Worm (Caenorhabditis elegans) whole organism, L4 larva: ENCODE results near the gene nlp-41.
A peak's percentile ranks its signal among the peaks of the same experiment; 100 is the strongest.

Experiments used
- F37D6.2 ChIP-seq: sonication (generic microtip); optimal IDR thresholded peaks from 2 replicates; lab custom pipeline; 2016; ENCODE audit warnings: mild to moderate bottlenecking, missing genetic modification characterization, missing compliant biosample characterization
- R02D3.7 ChIP-seq: fragments of 150-350 bp; sonication (generic microtip); optimal IDR thresholded peaks from 3 replicates; lab custom pipeline; 2014; ENCODE audit warnings: missing biosample characterization, missing genetic modification characterization
- T20F7.1 ChIP-seq: fragments of 200-800 bp; sonication (Bioruptor generic); optimal IDR thresholded peaks from 2 replicates; lab custom pipeline; 2018; ENCODE audit warnings: mild to moderate bottlenecking, missing genetic modification characterization, missing compliant biosample characterization
- Y105C5A.15 ChIP-seq: fragments of 200-800 bp; sonication (Bioruptor generic); IDR thresholded peaks from 2 replicates; pipeline ENCODE4 v1.3.6; 2022; ENCODE audit warnings: missing genetic modification characterization, missing compliant biosample characterization
- Y75B8A.6 ChIP-seq: fragments of 200-800 bp; sonication (Bioruptor generic); IDR thresholded peaks from 2 replicates; pipeline ENCODE4 v1.3.6; 2022; ENCODE audit warnings: missing genetic modification reagents, missing genetic modification characterization, missing compliant biosample characterization
- aha-1 ChIP-seq: fragments of 150-350 bp; peaks from one replicate; lab custom pipeline; 2014; ENCODE audit warnings: missing biosample characterization, missing genetic modification characterization
- ama-1 ChIP-seq: fragments of 150-350 bp; optimal IDR thresholded peaks from 2 replicates; lab custom pipeline; 2014; ENCODE audit warnings: inconsistent platforms, mixed read lengths
- arid-1 ChIP-seq: fragments of 200-800 bp; sonication (Bioruptor generic); conservative IDR thresholded peaks from 2 replicates; pipeline ENCODE4 v1.3.6; 2022; ENCODE audit warnings: missing genetic modification reagents, missing genetic modification characterization, missing compliant biosample characterization
- attf-4 ChIP-seq: sonication (generic microtip); optimal IDR thresholded peaks from 3 replicates; lab custom pipeline; 2017; ENCODE audit warnings: missing biosample characterization, missing genetic modification characterization
- ceh-28 ChIP-seq: fragments of 150-350 bp; optimal IDR thresholded peaks from 2 replicates; lab custom pipeline; 2014; ENCODE audit warnings: missing biosample characterization, missing genetic modification reagents, missing genetic modification characterization
- ceh-62 ChIP-seq: sonication (generic microtip); optimal IDR thresholded peaks from 2 replicates; lab custom pipeline; 2017; ENCODE audit warnings: missing biosample characterization, missing genetic modification characterization
- ctbp-1 ChIP-seq: fragments of 200-800 bp; sonication (Bioruptor generic); IDR thresholded peaks from 2 replicates; pipeline ENCODE4 v1.3.6; 2022; ENCODE audit warnings: missing genetic modification reagents, missing genetic modification characterization, missing compliant biosample characterization
- daf-8 ChIP-seq: fragments of 200-800 bp; sonication (Bioruptor generic); IDR thresholded peaks from 2 replicates; pipeline ENCODE4 v1.3.6; 2022; ENCODE audit warnings: missing genetic modification characterization, missing compliant biosample characterization
- dmd-8 ChIP-seq: fragments of 200-800 bp; sonication (Bioruptor generic); IDR thresholded peaks from 2 replicates; pipeline ENCODE4 v1.3.6; 2022; ENCODE audit warnings: missing genetic modification characterization, missing compliant biosample characterization
- dmd-9 ChIP-seq: fragments of 200-800 bp; sonication (Bioruptor generic); IDR thresholded peaks from 2 replicates; pipeline ENCODE4 v1.3.6; 2022; ENCODE audit warnings: missing genetic modification reagents, missing genetic modification characterization, missing compliant biosample characterization
- duxl-1 ChIP-seq: sonication (generic microtip); optimal IDR thresholded peaks from 2 replicates; lab custom pipeline; 2016; ENCODE audit warnings: mild to moderate bottlenecking, missing genetic modification characterization, moderate library complexity, missing compliant biosample characterization; ENCODE audit not compliant: poor library complexity
- egl-27 ChIP-seq: sonication (generic microtip); optimal IDR thresholded peaks from 3 replicates; lab custom pipeline; 2017; ENCODE audit warnings: missing biosample characterization, missing genetic modification reagents, missing genetic modification characterization
- hlh-11 ChIP-seq: fragments of 200-800 bp; sonication (Bioruptor generic); optimal IDR thresholded peaks from 2 replicates; lab custom pipeline; 2018; ENCODE audit warnings: mild to moderate bottlenecking, missing genetic modification characterization, missing compliant biosample characterization
- hlh-30 ChIP-seq: sonication (generic microtip); optimal IDR thresholded peaks from 2 replicates; lab custom pipeline; 2017; ENCODE audit warnings: antibody characterized with exemption, mild to moderate bottlenecking, missing genetic modification characterization, missing compliant biosample characterization; ENCODE audit not compliant: insufficient read depth
- lin-1 ChIP-seq: fragments of 200-800 bp; sonication (Bioruptor generic); IDR thresholded peaks from 2 replicates; pipeline ENCODE4 v1.3.6; 2022; ENCODE audit warnings: missing genetic modification reagents, missing genetic modification characterization, missing compliant biosample characterization
- lin-13 ChIP-seq: fragments of 150-350 bp; optimal IDR thresholded peaks from 2 replicates; lab custom pipeline; 2014; ENCODE audit warnings: missing biosample characterization, missing genetic modification reagents, missing genetic modification characterization
- lin-29 ChIP-seq: fragments of 200-800 bp; sonication (Bioruptor generic); IDR thresholded peaks from 2 replicates; pipeline ENCODE4 v1.3.6; 2022; ENCODE audit warnings: missing genetic modification reagents, missing genetic modification characterization, missing compliant biosample characterization
- lin-38 ChIP-seq: fragments of 200-800 bp; sonication (Bioruptor generic); IDR thresholded peaks from 2 replicates; pipeline ENCODE4 v1.3.6; 2022; ENCODE audit warnings: missing genetic modification reagents, missing genetic modification characterization, missing compliant biosample characterization
- lsy-2 ChIP-seq, 2 experiments: fragments of 150-350 bp in 1 of 2; sonication (generic microtip) in 1 of 2; optimal IDR thresholded peaks; 2 replicates each; lab custom pipeline; 2014 to 2017; ENCODE audit warnings: missing biosample characterization in 2 of 2, missing genetic modification characterization in 2 of 2
- madf-9 ChIP-seq: fragments of 200-800 bp; sonication (Bioruptor generic); conservative IDR thresholded peaks from 2 replicates; pipeline ENCODE4 v1.3.6; 2022; ENCODE audit warnings: missing genetic modification reagents, missing genetic modification characterization, missing compliant biosample characterization
- mdl-1 ChIP-seq, 2 experiments: fragments of 150-350 bp in 1 of 2; sonication (generic microtip) in 1 of 2; optimal IDR thresholded peaks; 2 replicates each; lab custom pipeline; 2014 to 2017; ENCODE audit warnings: missing biosample characterization in 2 of 2, missing genetic modification characterization in 2 of 2
- mep-1 ChIP-seq: fragments of 150-350 bp; sonication (generic microtip); optimal IDR thresholded peaks from 3 replicates; lab custom pipeline; 2014; ENCODE audit warnings: missing biosample characterization, missing genetic modification characterization
- nhr-102 ChIP-seq: sonication (generic microtip); optimal IDR thresholded peaks from 2 replicates; lab custom pipeline; 2016; ENCODE audit warnings: mild to moderate bottlenecking, missing genetic modification characterization, moderate library complexity, missing compliant biosample characterization
- nhr-111 ChIP-seq: fragments of 200-800 bp; sonication (Bioruptor generic); optimal IDR thresholded peaks from 2 replicates; lab custom pipeline; 2018; ENCODE audit warnings: mild to moderate bottlenecking, missing genetic modification characterization, missing compliant biosample characterization
- nhr-25 ChIP-seq: sonication (generic microtip); optimal IDR thresholded peaks from 2 replicates; lab custom pipeline; 2017; ENCODE audit warnings: missing genetic modification characterization, mild to moderate bottlenecking, missing compliant biosample characterization, antibody characterized with exemption, moderate library complexity, borderline replicate concordance; ENCODE audit not compliant: insufficient read depth
- nhr-28 ChIP-seq: fragments of 150-350 bp; optimal IDR thresholded peaks from 2 replicates; lab custom pipeline; 2014; ENCODE audit warnings: missing biosample characterization, missing genetic modification characterization
- nhr-48 ChIP-seq: sonication (generic microtip); optimal IDR thresholded peaks from 2 replicates; lab custom pipeline; 2016; ENCODE audit warnings: mild to moderate bottlenecking, missing genetic modification characterization, missing compliant biosample characterization
- nhr-6 ChIP-seq: fragments of 150-350 bp; optimal IDR thresholded peaks from 2 replicates; lab custom pipeline; 2014; ENCODE audit warnings: missing biosample characterization, missing genetic modification characterization
- nhr-77 ChIP-seq: fragments of 150-350 bp; optimal IDR thresholded peaks from 2 replicates; lab custom pipeline; 2014; ENCODE audit warnings: missing biosample characterization, missing genetic modification characterization
- php-3 ChIP-seq: fragments of 200-800 bp; sonication (Bioruptor generic); IDR thresholded peaks from 2 replicates; pipeline ENCODE4 v1.3.6; 2022; ENCODE audit warnings: missing genetic modification reagents, missing genetic modification characterization, missing compliant biosample characterization
- pqm-1 ChIP-seq: sonication (generic microtip); optimal IDR thresholded peaks from 2 replicates; lab custom pipeline; 2017; ENCODE audit warnings: missing biosample characterization, missing genetic modification characterization
- sdz-12 ChIP-seq: fragments of 200-800 bp; sonication (Bioruptor generic); optimal IDR thresholded peaks from 2 replicates; lab custom pipeline; 2018; ENCODE audit warnings: mild to moderate bottlenecking, missing genetic modification characterization, missing compliant biosample characterization
- snpc-1.2 ChIP-seq: fragments of 200-800 bp; sonication (Bioruptor generic); IDR thresholded peaks from 2 replicates; pipeline ENCODE4 v1.3.6; 2022; ENCODE audit warnings: missing genetic modification reagents, missing genetic modification characterization, missing compliant biosample characterization
- unc-39 ChIP-seq: sonication (generic microtip); optimal IDR thresholded peaks from 2 replicates; lab custom pipeline; 2017; ENCODE audit warnings: missing biosample characterization, missing genetic modification characterization
- zag-1 ChIP-seq: fragments of 150-350 bp; optimal IDR thresholded peaks from 2 replicates; lab custom pipeline; 2014; ENCODE audit warnings: missing biosample characterization, missing genetic modification characterization
- zfp-2 ChIP-seq: sonication (generic microtip); optimal IDR thresholded peaks from 2 replicates; lab custom pipeline; 2016; ENCODE audit warnings: mild to moderate bottlenecking, missing genetic modification characterization, missing compliant biosample characterization
- zip-11 ChIP-seq: fragments of 200-800 bp; sonication (Bioruptor generic); IDR thresholded peaks from 2 replicates; pipeline ENCODE4 v1.3.6; 2022; ENCODE audit warnings: missing genetic modification characterization, missing compliant biosample characterization
- ztf-11 ChIP-seq: fragments of 150-350 bp; optimal IDR thresholded peaks from 2 replicates; lab custom pipeline; 2014; ENCODE audit warnings: missing biosample characterization, missing genetic modification characterization

Gene nlp-41

ce11 chrII:14599933-14600630 lies 49.4 kb downstream of the nlp-41 start (continued):
- TF ChIP-seq nhr-28 (tag; lab: Kevin White, UChicago), result peak; percentile 85
- TF ChIP-seq nhr-6 (tag; lab: Kevin White, UChicago), result peak; percentile 1
- TF ChIP-seq ctbp-1, result no peak
- TF ChIP-seq F37D6.2 (tag; lab: Kevin White, UChicago), result no peak
- no peak for TF ChIP-seq ceh-28
- TF ChIP-seq php-3 (GFP tag; lab: Robert Waterston, UW), result peak; percentile 74; the same call in 1 of the 2 replicates
- TF ChIP-seq duxl-1 (tag; lab: Kevin White, UChicago), result no peak
- no peak for TF ChIP-seq ama-1 (lab: Kevin White, UChicago)
- TF ChIP-seq lin-1 (GFP tag; lab: Robert Waterston, UW), result 0 out of 2 replicates have a peak, but pooled peaks have one; percentile 22
- peak; percentile 87 for TF ChIP-seq nhr-77 (tag; lab: Kevin White, UChicago)
- TF ChIP-seq egl-27 (tag; lab: Kevin White, UChicago), result no peak
- TF ChIP-seq hlh-30, result peak; percentile 32
- no peak for TF ChIP-seq unc-39 (tag; lab: Kevin White, UChicago)
- TF ChIP-seq aha-1 (tag; lab: Kevin White, UChicago), result peak; percentile 97
- no peak for TF ChIP-seq lin-38 (GFP tag; lab: Robert Waterston, UW)
- no peak for TF ChIP-seq R02D3.7 (tag; lab: Kevin White, UChicago)
- TF ChIP-seq hlh-11 (tag; lab: Kevin White, UChicago), result peak; percentile 34
- no peak for TF ChIP-seq lin-29 (GFP tag; lab: Robert Waterston, UW)
- TF ChIP-seq lsy-2 (tag; optimal IDR thresholded peaks at IDR 0.05; lab: Kevin White, UChicago), result peak in 1 of 2 experiments; percentile 33
- TF ChIP-seq zag-1 (tag; lab: Kevin White, UChicago), result no peak
- no peak for TF ChIP-seq dmd-9 (GFP tag; lab: Robert Waterston, UW)
- TF ChIP-seq nhr-102 (tag; lab: Kevin White, UChicago), result no peak
- TF ChIP-seq dmd-8 (GFP tag; lab: Robert Waterston, UW), result no peak
- 0 out of 2 replicates have a peak, but pooled peaks have one; percentile 30 for TF ChIP-seq zip-11
- TF ChIP-seq sdz-12 (GFP tag; lab: Kevin White, UChicago), result no peak
- TF ChIP-seq pqm-1, result peak; percentile 61
- no peak for TF ChIP-seq snpc-1.2 (GFP tag; lab: Robert Waterston, UW)
- no peak for TF ChIP-seq daf-8 (GFP tag; lab: Robert Waterston, UW)
- no peak for TF ChIP-seq ceh-62
- no peak for TF ChIP-seq lin-13 (GFP tag; lab: Kevin White, UChicago)

ce11 chrII:14600852-14601313 lies 50.2 kb downstream of the nlp-41 start, which contains the start of gene tps-2:
TSS of gene tps-2 (plus strand) at chrII:14600902.
- peak in 1 of 2 experiments; percentile 18 for TF ChIP-seq lsy-2 (tag; optimal IDR thresholded peaks at IDR 0.05; lab: Kevin White, UChicago)
- no peak for TF ChIP-seq zip-11
- peak; percentile 96 for TF ChIP-seq aha-1 (tag; lab: Kevin White, UChicago)
- peak; percentile 28 for TF ChIP-seq sdz-12 (GFP tag; lab: Kevin White, UChicago)
- TF ChIP-seq Y105C5A.15 (GFP tag; lab: Robert Waterston, UW), result 0 out of 2 replicates have a peak, but pooled peaks have one; percentile 28
- peak; percentile 5; the same call in 1 of the 2 replicates for TF ChIP-seq Y75B8A.6
- no peak for TF ChIP-seq mdl-1 (tag; optimal IDR thresholded peaks at IDR 0.05; lab: Kevin White, UChicago)
- peak; percentile 12; the same call in 1 of the 2 replicates for TF ChIP-seq arid-1 (GFP tag; lab: Robert Waterston, UW)
- TF ChIP-seq ctbp-1, result peak; percentile 29; the same call in 1 of the 2 replicates
- no peak for TF ChIP-seq nhr-111
- no peak for TF ChIP-seq ztf-11 (tag; lab: Kevin White, UChicago)
- TF ChIP-seq attf-4 (tag; lab: Kevin White, UChicago), result no peak
- TF ChIP-seq nhr-48 (tag; lab: Kevin White, UChicago), result no peak
- TF ChIP-seq madf-9 (GFP tag; lab: Robert Waterston, UW), result no peak
- TF ChIP-seq zfp-2 (tag; lab: Kevin White, UChicago), result no peak
- TF ChIP-seq mep-1, result peak; percentile 9
- TF ChIP-seq nhr-25 (tag; lab: Kevin White, UChicago), result no peak
- no peak for TF ChIP-seq duxl-1 (tag; lab: Kevin White, UChicago)
- TF ChIP-seq T20F7.1 (GFP tag; lab: Kevin White, UChicago), result peak; percentile 0
- TF ChIP-seq, all 104 proteins: peak for 9
